Worm (Caenorhabditis elegans) whole organism, L2 larva: ENCODE data around the gene Y57G11C.36.

Experiments
- C34F6.9 ChIP-seq: fragments of 150-350 bp; optimal IDR thresholded peaks from 2 replicates; lab custom pipeline; 2014; ENCODE audit warnings: missing biosample characterization, missing genetic modification characterization
- ama-1 ChIP-seq: fragments of 150-350 bp; optimal IDR thresholded peaks from 2 replicates; lab custom pipeline; 2018; ENCODE audit warnings: inconsistent platforms
- dmd-4 ChIP-seq: sonication (generic microtip); optimal IDR thresholded peaks from 2 replicates; lab custom pipeline; 2017; ENCODE audit warnings: missing biosample characterization, missing genetic modification characterization
- elt-1 ChIP-seq: fragments of 150-350 bp; optimal IDR thresholded peaks from 2 replicates; lab custom pipeline; 2014; ENCODE audit warnings: missing biosample characterization, missing genetic modification characterization
- mdl-1 ChIP-seq, 2 experiments: fragments of 150-350 bp in 1 of 2; sonication (generic microtip) in 1 of 2; optimal IDR thresholded peaks; 2 replicates each; lab custom pipeline; 2017; ENCODE audit warnings: missing biosample characterization in 2 of 2, missing genetic modification characterization in 2 of 2
- nhr-10 ChIP-seq: sonication (generic microtip); optimal IDR thresholded peaks from 2 replicates; lab custom pipeline; 2017; ENCODE audit warnings: missing biosample characterization, missing genetic modification characterization
- nhr-129 ChIP-seq: fragments of 150-350 bp; optimal IDR thresholded peaks from 2 replicates; lab custom pipeline; 2014; ENCODE audit warnings: missing biosample characterization, missing genetic modification characterization
- nhr-23 ChIP-seq: fragments of 150-350 bp; optimal IDR thresholded peaks from 2 replicates; lab custom pipeline; 2014; ENCODE audit warnings: missing biosample characterization, missing genetic modification reagents, missing genetic modification characterization
- nhr-25 ChIP-seq: fragments of 150-350 bp; sonication (generic microtip); optimal IDR thresholded peaks from 3 replicates; lab custom pipeline; 2014; ENCODE audit warnings: missing biosample characterization, missing genetic modification characterization
- nhr-6 ChIP-seq: fragments of 150-350 bp; optimal IDR thresholded peaks from 2 replicates; lab custom pipeline; 2014; ENCODE audit warnings: missing biosample characterization, missing genetic modification characterization
- nhr-77 ChIP-seq: fragments of 150-350 bp; optimal IDR thresholded peaks from 2 replicates; lab custom pipeline; 2014; ENCODE audit warnings: missing biosample characterization, missing genetic modification characterization
- unc-39 ChIP-seq: fragments of 150-350 bp; optimal IDR thresholded peaks from 2 replicates; lab custom pipeline; 2014; ENCODE audit warnings: missing biosample characterization, missing genetic modification characterization
- unc-62 ChIP-seq: fragments of 150-350 bp; optimal IDR thresholded peaks from 2 replicates; lab custom pipeline; 2014; ENCODE audit warnings: missing biosample characterization, missing genetic modification reagents, missing genetic modification characterization
- ztf-4 ChIP-seq: fragments of 150-350 bp; optimal IDR thresholded peaks from 2 replicates; lab custom pipeline; 2014; ENCODE audit warnings: missing biosample characterization, missing genetic modification characterization

The Y57G11C.36 gene

ce11 chrIV:14741926-14742325 lies 31.7 kb downstream of the Y57G11C.36 start:
- TF ChIP-seq dmd-4 (no peak), nhr-129 (tag; lab: Kevin White, UChicago) (no peak), nhr-77 (tag; lab: Kevin White, UChicago) (no peak), C34F6.9 (tag; lab: Kevin White, UChicago) (no peak), mdl-1 (tag; optimal IDR thresholded peaks at IDR 0.05; lab: Kevin White, UChicago) (no peak), unc-39 (tag; lab: Kevin White, UChicago) (no peak), nhr-23 (tag; lab: Kevin White, UChicago) (no peak), ama-1 (lab: Kevin White, UChicago) (no peak), elt-1 (tag; lab: Kevin White, UChicago) (no peak), unc-62 (no peak)

- TF ChIP-seq ztf-4 (tag; lab: Kevin White, UChicago) = no peak
- TF ChIP-seq nhr-6 (tag; lab: Kevin White, UChicago) = no peak
- peak; percentile 36 for TF ChIP-seq nhr-25 (tag; lab: Kevin White, UChicago)
Measured at ce11 chrIV:14729272-14729671, 44.3 kb downstream of the Y57G11C.36 start.

- no peak for TF ChIP-seq nhr-10 (tag; lab: Kevin White, UChicago)
Measured at ce11 chrIV:14728225-14728624, 45.4 kb downstream of the Y57G11C.36 start, which contains the start of gene Y57G11C.42. Y57G11C.42 (plus strand) TSS chrIV:14728525.
